Fruit fly (Drosophila melanogaster): Measurements from ENCODE around the gene CG7968.

The CG7968 gene

dm6 chr2L:13829540-13829939 lies 19.7 kb upstream of the CG7968 start, which contains the start of the genes Arpc1 and Orc5 (continued):
- TF ChIP-seq eyg (GFP tag; optimal IDR thresholded peaks at IDR 0.05) (no peak), sqz (GFP tag; optimal IDR thresholded peaks at IDR 0.05) (no peak), Stat92E (GFP tag; optimal IDR thresholded peaks at IDR 0.05) (no peak), Blimp-1 (GFP tag; optimal IDR thresholded peaks at IDR 0.05) (no peak), grau (tag; optimal IDR thresholded peaks at IDR 0.05) (peak; percentile 48), Hand (GFP tag; optimal IDR thresholded peaks at IDR 0.05) (no peak), CG1024 (GFP tag; IDR thresholded peaks at IDR 0.05) (no peak), repo (GFP tag; optimal IDR thresholded peaks at IDR 0.05) (no peak), CG4360 (GFP tag; IDR thresholded peaks at IDR 0.05) (no peak), CG8924 (tag; optimal IDR thresholded peaks at IDR 0.05) (peak; percentile 1), prd (optimal IDR thresholded peaks at IDR 0.05) (no peak), prd (GFP tag; IDR thresholded peaks at IDR 0.05) (no peak), Ets97D (GFP tag; optimal IDR thresholded peaks at IDR 0.05) (peak; percentile 62), aop (GFP tag; IDR thresholded peaks at IDR 0.05) (no peak), Nf-YB (GFP tag; optimal IDR thresholded peaks at IDR 0.05) (no peak), CG6791 (GFP tag; IDR thresholded peaks at IDR 0.05; ENCODE audit: partially characterized antibody) (peak; percentile 93), CG13287 (GFP tag; IDR thresholded peaks at IDR 0.05; ENCODE audit: partially characterized antibody) (peak; percentile 93), Nf-YC (tag; optimal IDR thresholded peaks at IDR 0.05) (no peak), CG17829 (tag; optimal IDR thresholded peaks at IDR 0.05) (peak; percentile 9), tll (GFP tag; optimal IDR thresholded peaks at IDR 0.05) (no peak), Scr (GFP tag; IDR thresholded peaks at IDR 0.05; ENCODE audit: partially characterized antibody) (peak; percentile 86), CG1832 (GFP tag; optimal IDR thresholded peaks at IDR 0.05) (no peak), vfl (GFP tag; optimal IDR thresholded peaks at IDR 0.05) (peak; percentile 7), z (GFP tag; IDR thresholded peaks at IDR 0.05) (no peak), E2f1 (GFP tag; IDR thresholded peaks at IDR 0.05) (peak; percentile 76), Dip2 (GFP tag; IDR thresholded peaks at IDR 0.05) (no peak), Dp (GFP tag; optimal IDR thresholded peaks at IDR 0.05) (peak; percentile 88), HmgD (GFP tag; optimal IDR thresholded peaks at IDR 0.05) (peak; percentile 46), CG7987 (GFP tag; optimal IDR thresholded peaks at IDR 0.05) (no peak), Hey (tag; optimal IDR thresholded peaks at IDR 0.05) (no peak), zfh2 (GFP tag; optimal IDR thresholded peaks at IDR 0.05) (no peak), unc-4 (GFP tag; IDR thresholded peaks at IDR 0.05; ENCODE audit: partially characterized antibody) (peak; percentile 96), CG5245 (GFP tag; optimal IDR thresholded peaks at IDR 0.05) (no peak), CG2678 (tag; optimal IDR thresholded peaks at IDR 0.05) (no peak), Dll (GFP tag; IDR thresholded peaks at IDR 0.05; ENCODE audit: partially characterized antibody) (peak; percentile 88), Fer2 (tag; optimal IDR thresholded peaks at IDR 0.05) (no peak), CG8290 (GFP tag; optimal IDR thresholded peaks at IDR 0.05) (no peak), CG8290 (tag; optimal IDR thresholded peaks at IDR 0.05) (no peak), CG11723 (GFP tag; optimal IDR thresholded peaks at IDR 0.05) (no peak), knrl (GFP tag; IDR thresholded peaks at IDR 0.05; ENCODE audit: partially characterized antibody) (peak; percentile 88), Dip3 (GFP tag; optimal IDR thresholded peaks at IDR 0.05) (no peak), tio (GFP tag; optimal IDR thresholded peaks at IDR 0.05) (no peak), disco-r (GFP tag; optimal IDR thresholded peaks at IDR 0.05) (no peak), HmgZ (tag; optimal IDR thresholded peaks at IDR 0.05) (peak; percentile 67), Abd-B (GFP tag; optimal IDR thresholded peaks at IDR 0.05) (peak; percentile 17), gfzf (GFP tag; optimal IDR thresholded peaks at IDR 0.05) (peak; percentile 93), jigr1 (GFP tag; IDR thresholded peaks at IDR 0.05) (no peak), ac (GFP tag; optimal IDR thresholded peaks at IDR 0.05) (no peak), Sox100B (GFP tag; optimal IDR thresholded peaks at IDR 0.05) (no peak), Jarid2 (GFP tag; optimal IDR thresholded peaks at IDR 0.05) (no peak), B-H1 (GFP tag; IDR thresholded peaks at IDR 0.05) (no peak)
